Fruit fly (Drosophila melanogaster) whole organism, embryonic: ENCODE measurements around the gene peng.

Experiments used
- B-H1 ChIP-seq: fragments of 200-800 bp; sonication (Bioruptor generic); IDR thresholded peaks from 3 replicates; pipeline ENCODE4 v1.3.6; 2022; ENCODE audit warnings: missing biosample characterization, missing genetic modification characterization
- Bteb2 ChIP-seq: fragments of 200-800 bp; sonication (Bioruptor generic); optimal IDR thresholded peaks from 2 replicates; lab custom pipeline; 2016; ENCODE audit warnings: missing biosample characterization, missing genetic modification characterization
- CG1024 ChIP-seq: fragments of 200-800 bp; sonication (Bioruptor generic); IDR thresholded peaks from 2 replicates; pipeline ENCODE4 v1.3.6; 2022; ENCODE audit warnings: missing biosample characterization, missing genetic modification characterization
- CG12744 ChIP-seq: fragments of 200-800 bp; sonication (Bioruptor generic); optimal IDR thresholded peaks from 2 replicates; lab custom pipeline; 2016; ENCODE audit warnings: missing biosample characterization, missing genetic modification characterization
- CG15011 ChIP-seq: fragments of 200-800 bp; sonication (Bioruptor generic); optimal IDR thresholded peaks from 3 replicates; lab custom pipeline; 2018; ENCODE audit warnings: missing biosample characterization, mild to moderate bottlenecking, missing genetic modification characterization
- CG1647 ChIP-seq: fragments of 200-800 bp; sonication (Bioruptor generic); optimal IDR thresholded peaks from 3 replicates; lab custom pipeline; 2016; ENCODE audit warnings: missing biosample characterization, missing genetic modification characterization
- CG17186 ChIP-seq: fragments of 200-800 bp; sonication (Bioruptor generic); optimal IDR thresholded peaks from 3 replicates; lab custom pipeline; 2017; ENCODE audit warnings: missing biosample characterization, missing genetic modification reagents, missing genetic modification characterization
- CG17385 ChIP-seq: fragments of 200-800 bp; sonication (Bioruptor generic); optimal IDR thresholded peaks from 3 replicates; lab custom pipeline; 2018; ENCODE audit warnings: missing biosample characterization, mild to moderate bottlenecking, missing genetic modification characterization
- CG17912 ChIP-seq: fragments of 200-800 bp; sonication (Bioruptor generic); optimal IDR thresholded peaks from 2 replicates; lab custom pipeline; 2018; ENCODE audit warnings: missing biosample characterization, mild to moderate bottlenecking, missing genetic modification characterization
- CG2129 ChIP-seq: fragments of 200-800 bp; sonication (Bioruptor generic); IDR thresholded peaks from 2 replicates; pipeline ENCODE4 v1.3.6; 2022; ENCODE audit warnings: missing biosample characterization, missing genetic modification characterization; ENCODE audit not compliant: partially characterized antibody
- CG2712 ChIP-seq: fragments of 200-800 bp; optimal IDR thresholded peaks from 3 replicates; lab custom pipeline; 2019; ENCODE audit warnings: missing biosample characterization, mild to moderate bottlenecking, missing genetic modification characterization, moderate library complexity
- CG30403 ChIP-seq: fragments of 200-800 bp; sonication (Bioruptor generic); optimal IDR thresholded peaks from 3 replicates; lab custom pipeline; 2016; ENCODE audit warnings: missing biosample characterization, missing genetic modification characterization
- CG33557 ChIP-seq: fragments of 200-800 bp; sonication (Bioruptor generic); optimal IDR thresholded peaks from 2 replicates; lab custom pipeline; 2019; ENCODE audit warnings: missing biosample characterization, mild to moderate bottlenecking, missing genetic modification characterization, moderate library complexity
- CG3726 ChIP-seq: fragments of 200-800 bp; sonication (Bioruptor generic); IDR thresholded peaks from 3 replicates; pipeline ENCODE4, ENCODE4 v1.3.6; 2022; ENCODE audit warnings: missing biosample characterization, missing genetic modification characterization
- CG4328 ChIP-seq: fragments of 200-800 bp; sonication (Bioruptor generic); optimal IDR thresholded peaks from 3 replicates; lab custom pipeline; 2017; ENCODE audit warnings: missing biosample characterization, missing genetic modification reagents, missing genetic modification characterization
- CG5180 ChIP-seq: fragments of 200-800 bp; sonication (Bioruptor generic); optimal IDR thresholded peaks from 3 replicates; lab custom pipeline; 2017; ENCODE audit warnings: missing biosample characterization, missing genetic modification characterization, mild to moderate bottlenecking, moderate library complexity, missing genetic modification reagents
- CG7271 ChIP-seq: fragments of 200-800 bp; sonication (Bioruptor generic); optimal IDR thresholded peaks from 2 replicates; lab custom pipeline; 2018; ENCODE audit warnings: missing biosample characterization, mild to moderate bottlenecking, missing genetic modification characterization, moderate library complexity
- CG7745 ChIP-seq: fragments of 200-800 bp; sonication (Bioruptor generic); optimal IDR thresholded peaks from 2 replicates; lab custom pipeline; 2018; ENCODE audit warnings: missing biosample characterization, mild to moderate bottlenecking, missing genetic modification characterization, moderate library complexity
- CG7963 ChIP-seq: fragments of 200-800 bp; sonication (Bioruptor generic); IDR thresholded peaks from 3 replicates; pipeline ENCODE4 v1.3.6; 2022; ENCODE audit warnings: missing biosample characterization, missing genetic modification characterization; ENCODE audit not compliant: partially characterized antibody
- CG8281 ChIP-seq: fragments of 200-800 bp; sonication (Bioruptor generic); optimal IDR thresholded peaks from 2 replicates; lab custom pipeline; 2018; ENCODE audit warnings: missing biosample characterization, mild to moderate bottlenecking, missing genetic modification characterization, moderate library complexity
- Dbx ChIP-seq: fragments of 200-800 bp; sonication (Bioruptor generic); IDR thresholded peaks from 3 replicates; pipeline ENCODE4 v1.3.6; 2022; ENCODE audit warnings: missing biosample characterization, missing genetic modification characterization
- Dref ChIP-seq: fragments of 200-800 bp; sonication (Bioruptor generic); IDR thresholded peaks from 2 replicates; pipeline ENCODE4 v1.3.6; 2022; ENCODE audit warnings: missing biosample characterization, missing genetic modification characterization
- Elba2 ChIP-seq: fragments of 200-800 bp; sonication (Bioruptor generic); optimal IDR thresholded peaks from 3 replicates; lab custom pipeline; 2016; ENCODE audit warnings: missing biosample characterization, missing genetic modification characterization
- Fer3 ChIP-seq: fragments of 200-800 bp; sonication (Bioruptor generic); optimal IDR thresholded peaks from 2 replicates; lab custom pipeline; 2018; ENCODE audit warnings: missing biosample characterization, mild to moderate bottlenecking, missing genetic modification characterization, moderate library complexity
- HHEX ChIP-seq: fragments of 200-800 bp; sonication (Bioruptor generic); optimal IDR thresholded peaks from 3 replicates; lab custom pipeline; 2017; ENCODE audit warnings: missing biosample characterization, mild to moderate bottlenecking, missing genetic modification characterization, missing genetic modification reagents
- HLH54F ChIP-seq: fragments of 200-800 bp; sonication (Bioruptor generic); optimal IDR thresholded peaks from 3 replicates; lab custom pipeline; 2016; ENCODE audit warnings: missing biosample characterization, missing genetic modification characterization
- Hey ChIP-seq: fragments of 200-800 bp; sonication (Bioruptor generic); optimal IDR thresholded peaks from 3 replicates; lab custom pipeline; 2018; ENCODE audit warnings: missing biosample characterization, mild to moderate bottlenecking, missing genetic modification characterization
- Mes4 ChIP-seq: fragments of 200-800 bp; sonication (Bioruptor generic); optimal IDR thresholded peaks from 2 replicates; lab custom pipeline; 2016; ENCODE audit warnings: missing biosample characterization, missing genetic modification characterization
- Nf-YA ChIP-seq: fragments of 200-800 bp; sonication (Bioruptor generic); IDR thresholded peaks from 2 replicates; pipeline ENCODE4 v1.3.6; 2022; ENCODE audit warnings: missing biosample characterization, missing genetic modification characterization
- NfI ChIP-seq: fragments of 200-800 bp; sonication (Bioruptor generic); optimal IDR thresholded peaks from 3 replicates; lab custom pipeline; 2018; ENCODE audit warnings: missing biosample characterization, mild to moderate bottlenecking, missing genetic modification characterization, moderate library complexity
- Pdp1 ChIP-seq, 2 experiments: fragments of 200-800 bp; sonication (Bioruptor generic); optimal IDR thresholded peaks; 3 replicates each; lab custom pipeline; 2016; ENCODE audit warnings: missing biosample characterization in 2 of 2, missing genetic modification characterization in 2 of 2, mild to moderate bottlenecking in 1 of 2, moderate library complexity in 1 of 2
- Poxn ChIP-seq: fragments of 200-800 bp; sonication (Bioruptor generic); IDR thresholded peaks from 2 replicates; pipeline ENCODE4 v1.3.6; 2022; ENCODE audit warnings: missing biosample characterization, missing genetic modification characterization
- Scr ChIP-seq: fragments of 200-800 bp; sonication (Bioruptor generic); IDR thresholded peaks from 2 replicates; pipeline ENCODE4 v1.3.6; 2022; ENCODE audit warnings: missing biosample characterization, missing genetic modification characterization; ENCODE audit not compliant: partially characterized antibody
- Sox100B ChIP-seq: fragments of 200-800 bp; sonication (Bioruptor generic); optimal IDR thresholded peaks from 3 replicates; lab custom pipeline; 2018; ENCODE audit warnings: missing biosample characterization, mild to moderate bottlenecking, missing genetic modification characterization
- Sry-δ ChIP-seq: fragments of 200-800 bp; sonication (Bioruptor generic); optimal IDR thresholded peaks from 2 replicates; lab custom pipeline; 2016; ENCODE audit warnings: missing biosample characterization, missing genetic modification characterization
- Trl ChIP-seq, 3 experiments: fragments of >200 bp in 2 of 3; fragments of 200-800 bp in 1 of 3; sonication (Bioruptor generic) in 1 of 3; optimal IDR thresholded peaks; 2 replicates in 1 of 3; 3 replicates in 2 of 3; lab custom pipeline; 2016 to 2017; ENCODE audit warnings: missing biosample characterization in 1 of 3, missing genetic modification characterization in 1 of 3
- abd-A ChIP-seq: fragments of 200-800 bp; sonication (Bioruptor generic); optimal IDR thresholded peaks from 3 replicates; lab custom pipeline; 2019; ENCODE audit warnings: missing biosample characterization, mild to moderate bottlenecking, missing genetic modification characterization, moderate library complexity
- cato ChIP-seq: fragments of 200-800 bp; sonication (Bioruptor generic); optimal IDR thresholded peaks from 2 replicates; lab custom pipeline; 2016; ENCODE audit warnings: missing biosample characterization, missing genetic modification characterization, borderline replicate concordance
- chinmo ChIP-seq: fragments of 200-800 bp; sonication (Bioruptor generic); IDR thresholded peaks from 4 replicates; pipeline ENCODE4 v1.3.6; 2022; ENCODE audit warnings: missing biosample characterization, missing genetic modification characterization; ENCODE audit not compliant: partially characterized antibody
- ci ChIP-seq: fragments of 200-800 bp; sonication (Bioruptor generic); IDR thresholded peaks from 3 replicates; pipeline ENCODE4 v1.3.6; 2022; ENCODE audit warnings: missing biosample characterization, missing genetic modification characterization
- crp ChIP-seq, 2 experiments: fragments of 200-800 bp; sonication (Bioruptor generic); optimal IDR thresholded peaks; 2 replicates in 1 of 2; 3 replicates in 1 of 2; lab custom pipeline; 2017; ENCODE audit warnings: missing biosample characterization in 2 of 2, missing genetic modification characterization in 2 of 2, mild to moderate bottlenecking in 1 of 2, moderate library complexity in 1 of 2
- fu2 ChIP-seq: fragments of 200-800 bp; sonication (Bioruptor generic); optimal IDR thresholded peaks from 2 replicates; lab custom pipeline; 2016; ENCODE audit warnings: missing biosample characterization, missing genetic modification characterization
- gt ChIP-seq: fragments of 200-800 bp; sonication (Bioruptor generic); IDR thresholded peaks from 2 replicates; pipeline ENCODE4 v1.3.6; 2022; ENCODE audit warnings: missing biosample characterization, missing genetic modification characterization
- lbe ChIP-seq: fragments of 200-800 bp; sonication (Bioruptor generic); optimal IDR thresholded peaks from 2 replicates; lab custom pipeline; 2016; ENCODE audit warnings: missing biosample characterization, mild to moderate bottlenecking, missing genetic modification characterization
- pfk ChIP-seq: fragments of 200-800 bp; sonication (Bioruptor generic); optimal IDR thresholded peaks from 2 replicates; lab custom pipeline; 2018; ENCODE audit warnings: missing biosample characterization, mild to moderate bottlenecking, missing genetic modification characterization, moderate library complexity
- pzg ChIP-seq: fragments of 200-800 bp; sonication (Bioruptor generic); optimal IDR thresholded peaks from 3 replicates; lab custom pipeline; 2018; ENCODE audit warnings: missing biosample characterization, mild to moderate bottlenecking, missing genetic modification characterization, moderate library complexity
- toy ChIP-seq: fragments of 200-800 bp; sonication (Bioruptor generic); IDR thresholded peaks from 2 replicates; pipeline ENCODE4 v1.3.6; 2022; ENCODE audit warnings: missing biosample characterization, missing genetic modification characterization
- tup ChIP-seq: fragments of 200-800 bp; sonication (Bioruptor generic); optimal IDR thresholded peaks from 2 replicates; lab custom pipeline; 2016; ENCODE audit warnings: missing biosample characterization, mild to moderate bottlenecking, missing genetic modification characterization, moderate library complexity
- wor ChIP-seq: fragments of 200-800 bp; sonication (Bioruptor generic); IDR thresholded peaks from 2 replicates; pipeline ENCODE4 v1.3.6; 2022; ENCODE audit warnings: missing biosample characterization, missing genetic modification characterization
- zfh2 ChIP-seq: fragments of 200-800 bp; sonication (Bioruptor generic); optimal IDR thresholded peaks from 2 replicates; lab custom pipeline; 2016; ENCODE audit warnings: missing biosample characterization, missing genetic modification characterization

peng gene

dm6 chrX:21388734-21389133 is 39.1 kb upstream of the peng start, which contains the start of gene mst (continued):
- TF ChIP-seq pfk (no peak), CG4328 (no peak), CG7963 (GFP tag; lab: Robert Waterston, UW) (peak; percentile 27; the same call in 1 of the 3 replicates), Dbx (GFP tag; lab: Robert Waterston, UW) (no peak), tup (GFP tag; lab: Kevin White, UChicago) (no peak), ci (GFP tag; lab: Robert Waterston, UW) (no peak), CG17912 (GFP tag; lab: Kevin White, UChicago) (no peak), chinmo (GFP tag; lab: Robert Waterston, UW) (0 out of 4 replicates have a peak, but pooled peaks have one; percentile 40), CG7745 (no peak), CG5180 (GFP tag; lab: Kevin White, UChicago) (no peak), Elba2 (GFP tag; lab: Kevin White, UChicago) (peak; percentile 10), Bteb2 (no peak), CG33557 (GFP tag; lab: Kevin White, UChicago) (no peak), CG2712 (tag; lab: Kevin White, UChicago) (no peak), Sox100B (GFP tag; lab: Kevin White, UChicago) (no peak), CG2129 (0 out of 2 replicates have a peak, but pooled peaks have one; percentile 32), wor (no peak), CG3726 (no peak), Pdp1 (GFP tag; optimal IDR thresholded peaks at IDR 0.05; lab: Kevin White, UChicago) (peak in 1 of 2 experiments; percentile 17), HLH54F (GFP tag; lab: Kevin White, UChicago) (no peak), CG1647 (no peak), NfI (GFP tag; lab: Kevin White, UChicago) (no peak), Scr (GFP tag; lab: Robert Waterston, UW) (peak; percentile 75), lbe (GFP tag; lab: Kevin White, UChicago) (no peak), Dref (GFP tag; lab: Robert Waterston, UW) (peak; percentile 64), CG1024 (GFP tag; lab: Robert Waterston, UW) (no peak), pzg (no peak), CG12744 (GFP tag; lab: Kevin White, UChicago) (no peak), cato (GFP tag; lab: Kevin White, UChicago) (no peak), zfh2 (GFP tag; lab: Kevin White, UChicago) (no peak), crp (GFP tag; optimal IDR thresholded peaks at IDR 0.05; lab: Kevin White, UChicago) (no peak), Hey (tag; lab: Kevin White, UChicago) (no peak), toy (GFP tag; lab: Robert Waterston, UW) (no peak), gt (GFP tag; lab: Robert Waterston, UW) (no peak), B-H1 (GFP tag; lab: Robert Waterston, UW) (no peak), Mes4 (GFP tag; lab: Kevin White, UChicago) (no peak), Trl (optimal IDR thresholded peaks at IDR 0.05; lab: Kevin White, UChicago) (no peak), Trl (GFP tag; optimal IDR thresholded peaks at IDR 0.05; lab: Kevin White, UChicago) (no peak), CG15011 (GFP tag; lab: Kevin White, UChicago) (no peak), fu2 (GFP tag; lab: Kevin White, UChicago) (no peak), CG7271 (tag; lab: Kevin White, UChicago) (no peak), HHEX (GFP tag; lab: Kevin White, UChicago) (no peak), Poxn (GFP tag; lab: Robert Waterston, UW) (no peak), Fer3 (tag; lab: Kevin White, UChicago) (no peak), Nf-YA (GFP tag; lab: Robert Waterston, UW) (no peak), CG17385 (GFP tag; lab: Kevin White, UChicago) (no peak), CG30403 (GFP tag; lab: Kevin White, UChicago) (no peak), abd-A (tag; lab: Kevin White, UChicago) (no peak), CG17186 (no peak), CG8281 (no peak), Sry-δ (GFP tag; lab: Kevin White, UChicago) (no peak)
